Fruit fly (Drosophila melanogaster) whole organism, pupa: ENCODE data around the gene mRF1.

Experiments
- EcR ChIP-seq: fragments of 200-800 bp; sonication (Bioruptor generic); optimal IDR thresholded peaks from 3 replicates; lab custom pipeline; 2019; ENCODE audit warnings: missing biosample characterization, missing genetic modification characterization, mild to moderate bottlenecking, moderate library complexity, missing genetic modification reagents
- gl ChIP-seq: fragments of 200-800 bp; sonication (Bioruptor generic); optimal IDR thresholded peaks from 2 replicates; lab custom pipeline; 2018; ENCODE audit warnings: missing biosample characterization, mild to moderate bottlenecking, missing genetic modification characterization

- TF ChIP-seq gl (tag; lab: Kevin White, UChicago) (no peak), EcR (GFP tag; lab: Kevin White, UChicago) (no peak)
Observed at dm6 chr2L:13245855-13246645, 26.3 kb downstream of the mRF1 start, which contains the start of gene CG16820.
